Worm (Caenorhabditis elegans) whole organism, mixed stage, embryonic: ENCODE results near the gene C54F6.12.

Source experiments
- blmp-1 ChIP-seq: fragments of 150-350 bp; optimal IDR thresholded peaks from 2 replicates; lab custom pipeline; 2014; ENCODE audit warnings: missing biosample characterization, missing genetic modification characterization
- ceh-43 ChIP-seq: fragments of 200-800 bp; sonication (Bioruptor generic); optimal IDR thresholded peaks from 2 replicates; lab custom pipeline; 2018; ENCODE audit warnings: mild to moderate bottlenecking, missing genetic modification characterization, moderate library complexity, missing compliant biosample characterization
- ces-1 ChIP-seq: fragments of 150-350 bp; optimal IDR thresholded peaks from 2 replicates; lab custom pipeline; 2014; ENCODE audit warnings: missing biosample characterization, missing genetic modification reagents, missing genetic modification characterization
- cnd-1 ChIP-seq: fragments of 200-800 bp; sonication (Bioruptor generic); optimal IDR thresholded peaks from 2 replicates; lab custom pipeline; 2018; ENCODE audit warnings: mild to moderate bottlenecking, missing genetic modification characterization, missing compliant biosample characterization
- elt-1 ChIP-seq: sonication (generic microtip); optimal IDR thresholded peaks from 2 replicates; lab custom pipeline; 2017; ENCODE audit warnings: missing genetic modification characterization, mild to moderate bottlenecking, missing compliant biosample characterization, antibody characterized with exemption, moderate library complexity, borderline replicate concordance; ENCODE audit not compliant: insufficient read depth
- elt-3 ChIP-seq: fragments of 150-350 bp; optimal IDR thresholded peaks from 2 replicates; lab custom pipeline; 2014; ENCODE audit warnings: missing biosample characterization, missing genetic modification characterization
- lin-32 ChIP-seq: fragments of 200-800 bp; sonication (Bioruptor generic); optimal IDR thresholded peaks from 2 replicates; lab custom pipeline; 2018; ENCODE audit warnings: mild to moderate bottlenecking, missing genetic modification characterization, missing compliant biosample characterization
- lsy-2 ChIP-seq: fragments of 150-350 bp; optimal IDR thresholded peaks from 2 replicates; lab custom pipeline; 2014; ENCODE audit warnings: missing biosample characterization, missing genetic modification characterization
- mab-5 ChIP-seq: fragments of 150-350 bp; optimal IDR thresholded peaks from 2 replicates; lab custom pipeline; 2014; ENCODE audit warnings: missing biosample characterization, missing genetic modification characterization
- nhr-237 ChIP-seq: fragments of 150-350 bp; optimal IDR thresholded peaks from 2 replicates; lab custom pipeline; 2014; ENCODE audit warnings: missing biosample characterization, missing genetic modification characterization
- nhr-28 ChIP-seq: fragments of 150-350 bp; optimal IDR thresholded peaks from 2 replicates; lab custom pipeline; 2014; ENCODE audit warnings: missing biosample characterization, missing genetic modification characterization
- nhr-76 ChIP-seq: sonication (generic microtip); optimal IDR thresholded peaks from 2 replicates; lab custom pipeline; 2017; ENCODE audit warnings: missing biosample characterization, missing genetic modification characterization
- pha-4 ChIP-seq: fragments of 150-350 bp; optimal IDR thresholded peaks from 2 replicates; lab custom pipeline; 2018; ENCODE audit warnings: missing biosample characterization, missing genetic modification reagents, missing genetic modification characterization
- sem-2 ChIP-seq: fragments of 200-800 bp; sonication (Bioruptor generic); optimal IDR thresholded peaks from 2 replicates; lab custom pipeline; 2018; ENCODE audit warnings: mild to moderate bottlenecking, missing genetic modification characterization, missing compliant biosample characterization
- tbx-8 ChIP-seq: fragments of 200-800 bp; sonication (Bioruptor generic); optimal IDR thresholded peaks from 2 replicates; lab custom pipeline; 2018; ENCODE audit warnings: mild to moderate bottlenecking, missing genetic modification characterization, moderate library complexity, missing compliant biosample characterization
- unc-120 ChIP-seq: sonication (generic microtip); optimal IDR thresholded peaks from 2 replicates; lab custom pipeline; 2017; ENCODE audit warnings: missing genetic modification characterization, missing compliant biosample characterization; ENCODE audit not compliant: poor library complexity, severe bottlenecking
- ztf-11 ChIP-seq: fragments of 150-350 bp; optimal IDR thresholded peaks from 2 replicates; lab custom pipeline; 2014; ENCODE audit warnings: missing biosample characterization, missing genetic modification characterization

The C54F6.12 gene

ce11 chrV:7487518-7487917, 50.4 kb downstream of the C54F6.12 start, which contains the start of gene srbc-7:
Gene srbc-7, minus strand, starts transcription at chrV:7487618.
- TF ChIP-seq blmp-1 (tag; lab: Kevin White, UChicago) (no peak), mab-5 (tag; lab: Kevin White, UChicago) (no peak), lin-32 (no peak), lsy-2 (tag; lab: Kevin White, UChicago) (no peak), pha-4 (tag; lab: Kevin White, UChicago) (no peak), nhr-237 (tag; lab: Kevin White, UChicago) (no peak), nhr-76 (tag; lab: Kevin White, UChicago) (no peak), ceh-43 (no peak), unc-120 (tag; lab: Kevin White, UChicago) (no peak), sem-2 (GFP tag; lab: Kevin White, UChicago) (no peak), ces-1 (GFP tag; lab: Kevin White, UChicago) (no peak), elt-1 (tag; lab: Kevin White, UChicago) (no peak), ztf-11 (tag; lab: Kevin White, UChicago) (no peak), nhr-28 (no peak), cnd-1 (tag; lab: Kevin White, UChicago) (no peak), elt-3 (tag; lab: Kevin White, UChicago) (no peak), tbx-8 (no peak)
- TF ChIP-seq, all 35 proteins: peak for 0
